Fruit fly (Drosophila melanogaster): Measurements from ENCODE around the gene dnk.

DNA sequence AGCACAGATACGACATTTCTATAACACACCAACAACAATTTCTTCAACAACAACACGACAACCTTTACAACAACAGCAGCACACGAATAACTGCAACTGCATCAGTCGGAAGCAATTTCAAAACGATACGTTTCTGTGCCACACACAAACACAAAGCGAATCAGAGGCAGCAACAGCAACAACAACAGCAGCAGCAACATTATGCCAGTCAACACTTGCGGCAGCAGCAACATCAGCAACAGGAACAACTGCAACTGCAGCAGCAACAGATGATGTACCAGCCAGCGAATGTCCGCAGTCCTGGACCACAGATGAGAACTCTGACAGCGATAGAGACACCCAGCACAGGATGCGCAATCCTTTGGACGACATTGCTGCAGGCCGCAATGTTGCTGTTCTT, 33.5 kb upstream of the dnk start:
- TF ChIP-seq dati (GFP tag; IDR thresholded peaks at IDR 0.05) = no peak
- TF ChIP-seq ase (GFP tag; IDR thresholded peaks at IDR 0.05) = no peak
- no peak for TF ChIP-seq tgo (GFP tag; IDR thresholded peaks at IDR 0.05)
- no peak for TF ChIP-seq CG42726 (GFP tag; IDR thresholded peaks at IDR 0.05; ENCODE audit: partially characterized antibody)
- no peak for TF ChIP-seq sob (GFP tag; IDR thresholded peaks at IDR 0.05)
- no peak for TF ChIP-seq CG9817 (tag; optimal IDR thresholded peaks at IDR 0.05)
- TF ChIP-seq CG13894 (tag; optimal IDR thresholded peaks at IDR 0.05) = no peak
- no peak for TF ChIP-seq Xbp1 (GFP tag; optimal IDR thresholded peaks at IDR 0.05)
- TF ChIP-seq Nf-YA (GFP tag; IDR thresholded peaks at IDR 0.05) = no peak
- no peak for TF ChIP-seq fd64A (GFP tag; optimal IDR thresholded peaks at IDR 0.05)
- TF ChIP-seq bigmax (GFP tag; optimal IDR thresholded peaks at IDR 0.05) = no peak
- no peak for TF ChIP-seq Sox100B (GFP tag; optimal IDR thresholded peaks at IDR 0.05)
- no peak for TF ChIP-seq psq (GFP tag; optimal IDR thresholded peaks at IDR 0.05)

Data from whole organism, embryonic.